Fruit fly (Drosophila melanogaster) whole organism, embryonic: Measurements from ENCODE around the gene Mabi.
A peak's percentile ranks its signal among the peaks of the same experiment; 100 is the strongest.

Source experiments
- B-H1 ChIP-seq: fragments of 200-800 bp; sonication (Bioruptor generic); IDR thresholded peaks from 3 replicates; pipeline ENCODE4 v1.3.6; 2022; ENCODE audit warnings: missing biosample characterization, missing genetic modification characterization
- Bteb2 ChIP-seq: fragments of 200-800 bp; sonication (Bioruptor generic); optimal IDR thresholded peaks from 2 replicates; lab custom pipeline; 2016; ENCODE audit warnings: missing biosample characterization, missing genetic modification characterization
- CG11085 ChIP-seq: fragments of 200-800 bp; sonication (Bioruptor generic); IDR thresholded peaks from 2 replicates; pipeline ENCODE4 v1.3.6; 2022; ENCODE audit warnings: missing biosample characterization, missing genetic modification characterization
- CG11093 ChIP-seq: fragments of 200-800 bp; sonication (Bioruptor generic); IDR thresholded peaks from 3 replicates; pipeline ENCODE4 v1.3.6; 2022; ENCODE audit warnings: missing biosample characterization, missing genetic modification characterization
- CG11560 ChIP-seq: fragments of 200-800 bp; sonication (Bioruptor generic); IDR thresholded peaks from 3 replicates; pipeline ENCODE4 v1.3.6; 2022; ENCODE audit warnings: missing biosample characterization, missing genetic modification characterization
- CG13424 ChIP-seq: fragments of 200-800 bp; sonication (Bioruptor generic); optimal IDR thresholded peaks from 2 replicates; lab custom pipeline; 2019; ENCODE audit warnings: missing biosample characterization, mild to moderate bottlenecking, missing genetic modification characterization, moderate library complexity
- CG14050 ChIP-seq: fragments of 200-800 bp; sonication (Bioruptor generic); IDR thresholded peaks from 3 replicates; pipeline ENCODE4 v1.3.6; 2022; ENCODE audit warnings: missing biosample characterization, missing genetic modification characterization
- CG17328 ChIP-seq: fragments of 200-800 bp; sonication (Bioruptor generic); IDR thresholded peaks from 2 replicates; pipeline ENCODE4 v1.3.6; 2022; ENCODE audit warnings: missing biosample characterization, missing genetic modification characterization
- CG2889 ChIP-seq: fragments of 200-800 bp; sonication (Bioruptor generic); IDR thresholded peaks from 3 replicates; pipeline ENCODE4 v1.3.6; 2022; ENCODE audit warnings: missing biosample characterization, missing genetic modification characterization
- CG30431 ChIP-seq: fragments of 200-800 bp; sonication (Bioruptor generic); optimal IDR thresholded peaks from 2 replicates; lab custom pipeline; 2017; ENCODE audit warnings: missing biosample characterization, missing genetic modification characterization
- CG31224 ChIP-seq: fragments of 200-800 bp; sonication (Bioruptor generic); IDR thresholded peaks from 2 replicates; pipeline ENCODE4 v1.3.6; 2022; ENCODE audit warnings: missing biosample characterization, missing genetic modification characterization
- CG3995 ChIP-seq: fragments of 200-800 bp; sonication (Bioruptor generic); optimal IDR thresholded peaks from 3 replicates; lab custom pipeline; 2016; ENCODE audit warnings: missing biosample characterization, missing genetic modification characterization
- CG42726 ChIP-seq: fragments of 200-800 bp; sonication (Bioruptor generic); IDR thresholded peaks from 2 replicates; pipeline ENCODE4 v1.3.6; 2022; ENCODE audit warnings: missing biosample characterization, missing genetic modification characterization; ENCODE audit not compliant: partially characterized antibody
- CG5953 ChIP-seq: fragments of 200-800 bp; sonication (Bioruptor generic); IDR thresholded peaks from 2 replicates; pipeline ENCODE4 v1.3.6; 2022; ENCODE audit warnings: missing biosample characterization, missing genetic modification characterization
- CG6683 ChIP-seq: fragments of 200-800 bp; sonication (Bioruptor generic); optimal IDR thresholded peaks from 2 replicates; lab custom pipeline; 2017; ENCODE audit warnings: missing biosample characterization, mild to moderate bottlenecking, missing genetic modification characterization, missing genetic modification reagents
- CG6689 ChIP-seq: fragments of 200-800 bp; sonication (Bioruptor generic); IDR thresholded peaks from 2 replicates; pipeline ENCODE4 v1.3.6; 2022; ENCODE audit warnings: missing biosample characterization, missing genetic modification characterization
- CG6854 ChIP-seq: fragments of 200-800 bp; sonication (Bioruptor generic); optimal IDR thresholded peaks from 3 replicates; lab custom pipeline; 2017; ENCODE audit warnings: missing biosample characterization, mild to moderate bottlenecking, missing genetic modification characterization
- CG7357 ChIP-seq: fragments of 200-800 bp; sonication (Bioruptor generic); IDR thresholded peaks from 3 replicates; pipeline ENCODE4 v1.3.6; 2022; ENCODE audit warnings: missing biosample characterization, missing genetic modification characterization
- CG7372 ChIP-seq: fragments of 200-800 bp; sonication (Bioruptor generic); IDR thresholded peaks from 2 replicates; pipeline ENCODE4 v1.3.6; 2022; ENCODE audit warnings: missing biosample characterization, missing genetic modification characterization
- Dip3 ChIP-seq: fragments of 200-800 bp; sonication (Bioruptor generic); optimal IDR thresholded peaks from 3 replicates; lab custom pipeline; 2016; ENCODE audit warnings: missing biosample characterization, missing genetic modification characterization
- Drgx ChIP-seq: fragments of 200-800 bp; sonication (Bioruptor generic); IDR thresholded peaks from 2 replicates; pipeline ENCODE4 v1.3.6; 2022; ENCODE audit warnings: missing biosample characterization, missing genetic modification characterization
- ERR ChIP-seq: fragments of 200-800 bp; sonication (Bioruptor generic); optimal IDR thresholded peaks from 2 replicates; lab custom pipeline; 2016; ENCODE audit warnings: missing biosample characterization, missing genetic modification characterization
- Fer3 ChIP-seq: fragments of 200-800 bp; sonication (Bioruptor generic); optimal IDR thresholded peaks from 2 replicates; lab custom pipeline; 2018; ENCODE audit warnings: missing biosample characterization, mild to moderate bottlenecking, missing genetic modification characterization, moderate library complexity
- HHEX ChIP-seq: fragments of 200-800 bp; sonication (Bioruptor generic); optimal IDR thresholded peaks from 3 replicates; lab custom pipeline; 2017; ENCODE audit warnings: missing biosample characterization, mild to moderate bottlenecking, missing genetic modification characterization, missing genetic modification reagents
- HmgD ChIP-seq: fragments of 200-800 bp; sonication (Bioruptor generic); optimal IDR thresholded peaks from 3 replicates; lab custom pipeline; 2016; ENCODE audit warnings: missing biosample characterization, missing genetic modification characterization
- Hsf ChIP-seq: fragments of 200-800 bp; sonication (Bioruptor generic); optimal IDR thresholded peaks from 3 replicates; lab custom pipeline; 2016; ENCODE audit warnings: missing biosample characterization, missing genetic modification characterization
- Lim3 ChIP-seq: fragments of 200-800 bp; sonication (Bioruptor generic); IDR thresholded peaks from 2 replicates; pipeline ENCODE4 v1.3.6; 2022; ENCODE audit warnings: missing biosample characterization, missing genetic modification characterization
- MBD-R2 ChIP-seq: fragments of 200-800 bp; sonication (Bioruptor generic); IDR thresholded peaks from 2 replicates; pipeline ENCODE4 v1.3.6; 2022; ENCODE audit warnings: missing biosample characterization, missing genetic modification characterization
- Med ChIP-seq: fragments of 200-800 bp; sonication (Bioruptor generic); peaks from one replicate; lab custom pipeline; 2016; ENCODE audit warnings: missing biosample characterization, missing genetic modification characterization, mild to moderate bottlenecking, inconsistent platforms, moderate library complexity
- Meics ChIP-seq: fragments of 200-800 bp; sonication (Bioruptor generic); optimal IDR thresholded peaks from 2 replicates; lab custom pipeline; 2017; ENCODE audit warnings: missing biosample characterization, mild to moderate bottlenecking, missing genetic modification characterization
- NFAT ChIP-seq: fragments of 200-800 bp; sonication (Bioruptor generic); IDR thresholded peaks from 2 replicates; pipeline ENCODE4 v1.3.6; 2022; ENCODE audit warnings: missing biosample characterization, missing genetic modification characterization
- NfI ChIP-seq: fragments of 200-800 bp; sonication (Bioruptor generic); optimal IDR thresholded peaks from 3 replicates; lab custom pipeline; 2018; ENCODE audit warnings: missing biosample characterization, mild to moderate bottlenecking, missing genetic modification characterization, moderate library complexity
- Poxn ChIP-seq: fragments of 200-800 bp; sonication (Bioruptor generic); IDR thresholded peaks from 2 replicates; pipeline ENCODE4 v1.3.6; 2022; ENCODE audit warnings: missing biosample characterization, missing genetic modification characterization
- ash1 ChIP-seq: fragments of 200-800 bp; sonication (Bioruptor generic); optimal IDR thresholded peaks from 2 replicates; lab custom pipeline; 2018; ENCODE audit warnings: missing biosample characterization, mild to moderate bottlenecking, missing genetic modification characterization
- bbx ChIP-seq: fragments of 200-800 bp; sonication (Bioruptor generic); IDR thresholded peaks from 2 replicates; pipeline ENCODE4 v1.3.6; 2022; ENCODE audit warnings: missing biosample characterization, missing genetic modification characterization; ENCODE audit not compliant: partially characterized antibody
- ci ChIP-seq: fragments of 200-800 bp; sonication (Bioruptor generic); IDR thresholded peaks from 3 replicates; pipeline ENCODE4 v1.3.6; 2022; ENCODE audit warnings: missing biosample characterization, missing genetic modification characterization
- dati ChIP-seq: fragments of 200-800 bp; sonication (Bioruptor generic); IDR thresholded peaks from 2 replicates; pipeline ENCODE4 v1.3.6; 2022; ENCODE audit warnings: missing biosample characterization, missing genetic modification characterization
- dysf ChIP-seq: fragments of 200-800 bp; sonication (Bioruptor generic); IDR thresholded peaks from 3 replicates; pipeline ENCODE4 v1.3.6; 2022; ENCODE audit warnings: missing biosample characterization, missing genetic modification characterization
- en ChIP-seq: fragments of 200-800 bp; sonication (Bioruptor generic); optimal IDR thresholded peaks from 2 replicates; lab custom pipeline; 2016; ENCODE audit warnings: missing biosample characterization, missing genetic modification characterization
- eve ChIP-seq, 2 experiments: fragments of >200 bp; optimal IDR thresholded peaks; 2 replicates each; lab custom pipeline; 2017; ENCODE audit warnings: missing biosample characterization in 2 of 2, missing genetic modification characterization in 2 of 2
- fd102C ChIP-seq: fragments of 200-800 bp; sonication (Bioruptor generic); optimal IDR thresholded peaks from 2 replicates; lab custom pipeline; 2018; ENCODE audit warnings: missing biosample characterization, mild to moderate bottlenecking, missing genetic modification characterization, moderate library complexity
- fd3F ChIP-seq: fragments of 200-800 bp; sonication (Bioruptor generic); optimal IDR thresholded peaks from 2 replicates; lab custom pipeline; 2018; ENCODE audit warnings: missing biosample characterization, mild to moderate bottlenecking, missing genetic modification characterization, moderate library complexity
- fu2 ChIP-seq: fragments of 200-800 bp; sonication (Bioruptor generic); optimal IDR thresholded peaks from 2 replicates; lab custom pipeline; 2016; ENCODE audit warnings: missing biosample characterization, missing genetic modification characterization
- hbn ChIP-seq: fragments of 200-800 bp; sonication (Bioruptor generic); IDR thresholded peaks from 2 replicates; pipeline ENCODE4 v1.3.6; 2022; ENCODE audit warnings: missing biosample characterization, missing genetic modification characterization; ENCODE audit not compliant: partially characterized antibody
- lmd ChIP-seq: fragments of 200-800 bp; sonication (Bioruptor generic); IDR thresholded peaks from 2 replicates; pipeline ENCODE4 v1.3.6; 2022; ENCODE audit warnings: missing biosample characterization, missing genetic modification characterization
- pzg ChIP-seq: fragments of 200-800 bp; sonication (Bioruptor generic); optimal IDR thresholded peaks from 3 replicates; lab custom pipeline; 2018; ENCODE audit warnings: missing biosample characterization, mild to moderate bottlenecking, missing genetic modification characterization, moderate library complexity
- schlank ChIP-seq: fragments of 200-800 bp; sonication (Bioruptor generic); optimal IDR thresholded peaks from 2 replicates; lab custom pipeline; 2018; ENCODE audit warnings: missing biosample characterization, mild to moderate bottlenecking, missing genetic modification characterization
- sens ChIP-seq: fragments of 200-800 bp; sonication (Bioruptor generic); peaks from one replicate; lab custom pipeline; 2016; ENCODE audit warnings: missing biosample characterization, missing genetic modification characterization
- shn ChIP-seq: fragments of 200-800 bp; sonication (Bioruptor generic); optimal IDR thresholded peaks from 3 replicates; lab custom pipeline; 2016; ENCODE audit warnings: missing biosample characterization, missing genetic modification characterization
- sqz ChIP-seq: fragments of 200-800 bp; sonication (Bioruptor generic); optimal IDR thresholded peaks from 3 replicates; lab custom pipeline; 2018; ENCODE audit warnings: missing biosample characterization, mild to moderate bottlenecking, missing genetic modification characterization
- sug ChIP-seq: fragments of 200-800 bp; optimal IDR thresholded peaks from 2 replicates; lab custom pipeline; 2019; ENCODE audit warnings: missing biosample characterization, mild to moderate bottlenecking, missing genetic modification characterization, moderate library complexity
- wor ChIP-seq: fragments of 200-800 bp; sonication (Bioruptor generic); IDR thresholded peaks from 2 replicates; pipeline ENCODE4 v1.3.6; 2022; ENCODE audit warnings: missing biosample characterization, missing genetic modification characterization

Mabi gene

DNA sequence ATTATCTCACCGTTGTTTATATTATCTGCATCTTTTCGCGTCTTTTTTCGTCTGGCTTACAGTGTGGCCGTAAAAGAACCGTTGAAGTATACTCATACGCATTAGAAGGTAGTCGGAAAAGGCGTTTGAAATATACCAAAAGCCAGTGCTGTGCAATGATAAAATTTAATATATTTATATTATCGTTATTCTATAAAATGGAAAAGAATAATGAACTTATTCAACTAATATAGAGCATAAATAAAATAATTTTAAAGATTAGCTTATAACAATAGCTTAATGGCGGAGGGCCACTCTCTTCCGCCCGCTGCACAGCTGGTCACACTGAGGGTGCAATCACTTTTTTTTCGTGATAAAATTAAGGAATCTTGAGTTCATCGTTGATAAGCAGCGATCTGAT lies 42.6 kb downstream of the Mabi start, which contains the start of the genes CG16974 and Edem2 (continued):
- TF ChIP-seq Med (GFP tag; lab: Kevin White, UChicago) (peak; percentile 89), shn (GFP tag; lab: Kevin White, UChicago) (no peak), Fer3 (tag; lab: Kevin White, UChicago) (no peak), sug (no peak), B-H1 (peak; percentile 59), ci (peak; percentile 80), CG7372 (GFP tag; lab: Robert Waterston, UW) (peak; percentile 44; the same call in 1 of the 2 replicates), Bteb2 (GFP tag; lab: Kevin White, UChicago) (peak; percentile 8), CG30431 (GFP tag; lab: Kevin White, UChicago) (peak; percentile 4), Hsf (GFP tag; lab: Kevin White, UChicago) (peak; percentile 63), Drgx (GFP tag; lab: Robert Waterston, UW) (no peak), pzg (peak; percentile 77), CG11560 (tag; lab: Robert Waterston, UW) (peak; percentile 39; the same call in 1 of the 3 replicates), fd3F (peak; percentile 30), Poxn (GFP tag; lab: Robert Waterston, UW) (no peak), CG6854 (GFP tag; lab: Kevin White, UChicago) (no peak), ERR (no peak), schlank (tag; lab: Kevin White, UChicago) (no peak), CG6683 (GFP tag; lab: Kevin White, UChicago) (peak; percentile 25), CG11093 (GFP tag; lab: Robert Waterston, UW) (peak; percentile 65; the same call in 2 of the 3 replicates), en (no peak), eve (GFP tag; optimal IDR thresholded peaks at IDR 0.05; lab: Kevin White, UChicago) (no peak), CG42726 (GFP tag; lab: Robert Waterston, UW) (no peak), lmd (GFP tag; lab: Robert Waterston, UW) (peak; percentile 74), CG31224 (GFP tag; lab: Robert Waterston, UW) (peak; percentile 72), CG2889 (peak; percentile 40; the same call in 1 of the 3 replicates), Dip3 (GFP tag; lab: Kevin White, UChicago) (peak; percentile 19), HmgD (no peak), ash1 (GFP tag; lab: Kevin White, UChicago) (no peak), CG5953 (peak; percentile 42; the same call in 1 of the 2 replicates), dysf (GFP tag; lab: Robert Waterston, UW) (peak; percentile 66; the same call in 1 of the 3 replicates), sqz (no peak), wor (GFP tag; lab: Robert Waterston, UW) (peak; percentile 20; the same call in 1 of the 2 replicates), hbn (GFP tag; lab: Robert Waterston, UW) (no peak), fu2 (no peak), CG3995 (GFP tag; lab: Kevin White, UChicago) (peak; percentile 60), fd102C (GFP tag; lab: Kevin White, UChicago) (no peak), HHEX (GFP tag; lab: Kevin White, UChicago) (no peak), sens (GFP tag; lab: Kevin White, UChicago) (no peak), CG7357 (GFP tag; lab: Robert Waterston, UW) (peak; percentile 46; the same call in 1 of the 3 replicates), NFAT (GFP tag; lab: Robert Waterston, UW) (peak; percentile 52; the same call in 1 of the 2 replicates), dati (GFP tag; lab: Robert Waterston, UW) (no peak), NfI (GFP tag; lab: Kevin White, UChicago) (no peak), Lim3 (GFP tag; lab: Robert Waterston, UW) (no peak), Meics (GFP tag; lab: Kevin White, UChicago) (no peak), CG6689 (GFP tag; lab: Robert Waterston, UW) (peak; percentile 79), CG11085 (GFP tag; lab: Robert Waterston, UW) (no peak; the same call in 1 of the 2 replicates), CG13424 (tag; lab: Kevin White, UChicago) (peak; percentile 73), CG17328 (peak; percentile 70), MBD-R2 (GFP tag; lab: Robert Waterston, UW) (peak; percentile 75), bbx (GFP tag; lab: Robert Waterston, UW) (no peak), CG14050 (GFP tag; lab: Robert Waterston, UW) (peak; percentile 44; the same call in 2 of the 3 replicates)
